Fruit fly (Drosophila melanogaster) whole organism, embryonic: ENCODE data around the gene Dmtn.

Experiments
- ATbp ChIP-seq: fragments of 200-800 bp; sonication (Bioruptor generic); optimal IDR thresholded peaks from 2 replicates; lab custom pipeline; 2017; ENCODE audit warnings: missing biosample characterization, mild to moderate bottlenecking, missing genetic modification characterization, missing genetic modification reagents
- Asciz ChIP-seq: fragments of 200-800 bp; sonication (Bioruptor generic); optimal IDR thresholded peaks from 2 replicates; lab custom pipeline; 2017; ENCODE audit warnings: missing biosample characterization, mild to moderate bottlenecking, missing genetic modification characterization, missing genetic modification reagents
- Atf6 ChIP-seq: fragments of 200-800 bp; sonication (Bioruptor generic); IDR thresholded peaks from 2 replicates; pipeline ENCODE4 v1.3.6; 2022; ENCODE audit warnings: missing biosample characterization, missing genetic modification characterization
- CG10147 ChIP-seq: fragments of 200-800 bp; sonication (Bioruptor generic); optimal IDR thresholded peaks from 2 replicates; lab custom pipeline; 2019; ENCODE audit warnings: missing biosample characterization, mild to moderate bottlenecking, missing genetic modification characterization, moderate library complexity
- CG10431 ChIP-seq: fragments of 200-800 bp; sonication (Bioruptor generic); optimal IDR thresholded peaks from 3 replicates; lab custom pipeline; 2018; ENCODE audit warnings: missing biosample characterization, mild to moderate bottlenecking, missing genetic modification characterization
- CG11085 ChIP-seq: fragments of 200-800 bp; sonication (Bioruptor generic); IDR thresholded peaks from 2 replicates; pipeline ENCODE4 v1.3.6; 2022; ENCODE audit warnings: missing biosample characterization, missing genetic modification characterization
- CG12942 ChIP-seq: fragments of 200-800 bp; sonication (Bioruptor generic); optimal IDR thresholded peaks from 3 replicates; lab custom pipeline; 2016; ENCODE audit warnings: missing biosample characterization, missing genetic modification characterization
- CG13894 ChIP-seq: fragments of 200-800 bp; sonication (Bioruptor generic); optimal IDR thresholded peaks from 3 replicates; lab custom pipeline; 2018; ENCODE audit warnings: missing biosample characterization, mild to moderate bottlenecking, missing genetic modification characterization, moderate library complexity
- CG14667 ChIP-seq: fragments of 200-800 bp; sonication (Bioruptor generic); IDR thresholded peaks from 2 replicates; pipeline ENCODE4 v1.3.6; 2022; ENCODE audit warnings: missing biosample characterization, missing genetic modification characterization
- CG14965 ChIP-seq: fragments of 200-800 bp; sonication (Bioruptor generic); optimal IDR thresholded peaks from 2 replicates; lab custom pipeline; 2016; ENCODE audit warnings: missing biosample characterization, missing genetic modification characterization, borderline replicate concordance
- CG1529 ChIP-seq: fragments of 200-800 bp; sonication (Bioruptor generic); optimal IDR thresholded peaks from 3 replicates; lab custom pipeline; 2018; ENCODE audit warnings: missing biosample characterization, missing genetic modification characterization
- CG17385 ChIP-seq: fragments of 200-800 bp; sonication (Bioruptor generic); optimal IDR thresholded peaks from 3 replicates; lab custom pipeline; 2018; ENCODE audit warnings: missing biosample characterization, mild to moderate bottlenecking, missing genetic modification characterization
- CG17612 ChIP-seq: fragments of 200-800 bp; sonication (Bioruptor generic); IDR thresholded peaks from 2 replicates; pipeline ENCODE4 v1.3.6; 2022; ENCODE audit warnings: missing biosample characterization, missing genetic modification characterization
- CG4328 ChIP-seq: fragments of 200-800 bp; sonication (Bioruptor generic); optimal IDR thresholded peaks from 3 replicates; lab custom pipeline; 2017; ENCODE audit warnings: missing biosample characterization, missing genetic modification reagents, missing genetic modification characterization
- CG4730 ChIP-seq: fragments of 200-800 bp; sonication (Bioruptor generic); IDR thresholded peaks from 2 replicates; pipeline ENCODE4 v1.3.6; 2022; ENCODE audit warnings: missing biosample characterization, missing genetic modification characterization
- CG6791 ChIP-seq: fragments of 200-800 bp; sonication (Bioruptor generic); IDR thresholded peaks from 3 replicates; pipeline ENCODE4 v1.3.6; 2022; ENCODE audit warnings: missing biosample characterization, missing genetic modification characterization; ENCODE audit not compliant: partially characterized antibody
- CG6854 ChIP-seq: fragments of 200-800 bp; sonication (Bioruptor generic); optimal IDR thresholded peaks from 3 replicates; lab custom pipeline; 2017; ENCODE audit warnings: missing biosample characterization, mild to moderate bottlenecking, missing genetic modification characterization
- CG9215 ChIP-seq: fragments of 200-800 bp; sonication (Bioruptor generic); IDR thresholded peaks from 2 replicates; pipeline ENCODE4 v1.3.6; 2022; ENCODE audit warnings: missing biosample characterization, missing genetic modification characterization
- CG9609 ChIP-seq: fragments of 200-800 bp; sonication (Bioruptor generic); optimal IDR thresholded peaks from 3 replicates; lab custom pipeline; 2016; ENCODE audit warnings: missing biosample characterization, missing genetic modification characterization
- CG9727 ChIP-seq: fragments of 200-800 bp; sonication (Bioruptor generic); optimal IDR thresholded peaks from 3 replicates; lab custom pipeline; 2017; ENCODE audit warnings: missing biosample characterization, mild to moderate bottlenecking, missing genetic modification characterization
- CG9817 ChIP-seq: fragments of 200-800 bp; sonication (Bioruptor generic); optimal IDR thresholded peaks from 2 replicates; lab custom pipeline; 2018; ENCODE audit warnings: missing biosample characterization, mild to moderate bottlenecking, missing genetic modification characterization, moderate library complexity
- Dad ChIP-seq: fragments of 200-800 bp; sonication (Bioruptor generic); optimal IDR thresholded peaks from 3 replicates; lab custom pipeline; 2016; ENCODE audit warnings: missing biosample characterization, missing genetic modification characterization
- Drgx ChIP-seq: fragments of 200-800 bp; sonication (Bioruptor generic); IDR thresholded peaks from 2 replicates; pipeline ENCODE4 v1.3.6; 2022; ENCODE audit warnings: missing biosample characterization, missing genetic modification characterization
- HLH54F ChIP-seq: fragments of 200-800 bp; sonication (Bioruptor generic); optimal IDR thresholded peaks from 3 replicates; lab custom pipeline; 2016; ENCODE audit warnings: missing biosample characterization, missing genetic modification characterization
- HmgD ChIP-seq: fragments of 200-800 bp; sonication (Bioruptor generic); optimal IDR thresholded peaks from 3 replicates; lab custom pipeline; 2016; ENCODE audit warnings: missing biosample characterization, missing genetic modification characterization
- Jarid2 ChIP-seq: fragments of 200-800 bp; sonication (Bioruptor generic); optimal IDR thresholded peaks from 3 replicates; lab custom pipeline; 2017; ENCODE audit warnings: mild to moderate bottlenecking, missing biosample characterization, missing genetic modification reagents, missing genetic modification characterization
- Lim3 ChIP-seq: fragments of 200-800 bp; sonication (Bioruptor generic); IDR thresholded peaks from 2 replicates; pipeline ENCODE4 v1.3.6; 2022; ENCODE audit warnings: missing biosample characterization, missing genetic modification characterization
- Max ChIP-seq: fragments of 200-800 bp; sonication (Bioruptor generic); optimal IDR thresholded peaks from 2 replicates; lab custom pipeline; 2016; ENCODE audit warnings: missing biosample characterization, mild to moderate bottlenecking, missing genetic modification characterization
- Meics ChIP-seq: fragments of 200-800 bp; sonication (Bioruptor generic); optimal IDR thresholded peaks from 2 replicates; lab custom pipeline; 2017; ENCODE audit warnings: missing biosample characterization, mild to moderate bottlenecking, missing genetic modification characterization
- Mrtf ChIP-seq: fragments of 200-800 bp; sonication (Bioruptor generic); IDR thresholded peaks from 3 replicates; pipeline ENCODE4 v1.3.6; 2022; ENCODE audit warnings: missing biosample characterization, missing genetic modification characterization
- NC2α ChIP-seq: fragments of 200-800 bp; sonication (Bioruptor generic); optimal IDR thresholded peaks from 2 replicates; lab custom pipeline; 2016; ENCODE audit warnings: missing biosample characterization, missing genetic modification characterization
- Opbp ChIP-seq: fragments of 200-800 bp; sonication (Bioruptor generic); IDR thresholded peaks from 3 replicates; pipeline ENCODE4 v1.3.6; 2022; ENCODE audit warnings: missing biosample characterization, missing genetic modification characterization; ENCODE audit not compliant: partially characterized antibody
- PHDP ChIP-seq: fragments of 200-800 bp; sonication (Bioruptor generic); optimal IDR thresholded peaks from 3 replicates; lab custom pipeline; 2018; ENCODE audit warnings: missing biosample characterization, mild to moderate bottlenecking, missing genetic modification characterization, moderate library complexity
- Vsx1 ChIP-seq: fragments of 200-800 bp; sonication (Bioruptor generic); optimal IDR thresholded peaks from 2 replicates; lab custom pipeline; 2017; ENCODE audit warnings: missing biosample characterization, mild to moderate bottlenecking, missing genetic modification characterization, missing genetic modification reagents
- bbx ChIP-seq: fragments of 200-800 bp; sonication (Bioruptor generic); IDR thresholded peaks from 2 replicates; pipeline ENCODE4 v1.3.6; 2022; ENCODE audit warnings: missing biosample characterization, missing genetic modification characterization; ENCODE audit not compliant: partially characterized antibody
- cad ChIP-seq: fragments of >200 bp; optimal IDR thresholded peaks from 2 replicates; lab custom pipeline; 2017; ENCODE audit warnings: missing biosample characterization, missing genetic modification characterization
- dati ChIP-seq: fragments of 200-800 bp; sonication (Bioruptor generic); IDR thresholded peaks from 2 replicates; pipeline ENCODE4 v1.3.6; 2022; ENCODE audit warnings: missing biosample characterization, missing genetic modification characterization
- ewg ChIP-seq: fragments of 200-800 bp; sonication (Bioruptor generic); optimal IDR thresholded peaks from 3 replicates; lab custom pipeline; 2017; ENCODE audit warnings: mild to moderate bottlenecking, missing biosample characterization, missing genetic modification reagents, missing genetic modification characterization
- fu2 ChIP-seq: fragments of 200-800 bp; sonication (Bioruptor generic); optimal IDR thresholded peaks from 2 replicates; lab custom pipeline; 2016; ENCODE audit warnings: missing biosample characterization, missing genetic modification characterization
- gro ChIP-seq: fragments of 200-800 bp; sonication (Bioruptor generic); optimal IDR thresholded peaks from 2 replicates; lab custom pipeline; 2016; ENCODE audit warnings: missing biosample characterization, missing genetic modification characterization
- oc ChIP-seq: fragments of 200-800 bp; sonication (Bioruptor generic); optimal IDR thresholded peaks from 2 replicates; lab custom pipeline; 2018; ENCODE audit warnings: missing biosample characterization, mild to moderate bottlenecking, missing genetic modification characterization, moderate library complexity
- odd ChIP-seq: fragments of 200-800 bp; sonication (Bioruptor generic); optimal IDR thresholded peaks from 2 replicates; lab custom pipeline; 2017; ENCODE audit warnings: missing biosample characterization, mild to moderate bottlenecking, missing genetic modification characterization
- onecut ChIP-seq: fragments of 200-800 bp; sonication (Bioruptor generic); IDR thresholded peaks from 2 replicates; pipeline ENCODE4 v1.3.6; 2022; ENCODE audit warnings: missing biosample characterization, missing genetic modification characterization
- phol ChIP-seq: fragments of 200-800 bp; sonication (Bioruptor generic); optimal IDR thresholded peaks from 3 replicates; lab custom pipeline; 2018; ENCODE audit warnings: missing biosample characterization, mild to moderate bottlenecking, missing genetic modification characterization, moderate library complexity
- sim ChIP-seq: fragments of 200-800 bp; sonication (Bioruptor generic); IDR thresholded peaks from 2 replicates; pipeline ENCODE4 v1.3.6; 2022; ENCODE audit warnings: missing biosample characterization, missing genetic modification characterization
- sisA ChIP-seq: fragments of 200-800 bp; sonication (Bioruptor generic); IDR thresholded peaks from 2 replicates; pipeline ENCODE4 v1.3.6; 2022; ENCODE audit warnings: missing biosample characterization, missing genetic modification characterization
- slp2 ChIP-seq: fragments of 200-800 bp; sonication (Bioruptor generic); optimal IDR thresholded peaks from 2 replicates; lab custom pipeline; 2016; ENCODE audit warnings: missing biosample characterization, missing genetic modification characterization
- sob ChIP-seq: fragments of 200-800 bp; sonication (Bioruptor generic); IDR thresholded peaks from 2 replicates; pipeline ENCODE4 v1.3.6; 2022; ENCODE audit warnings: missing biosample characterization, missing genetic modification characterization
- sr ChIP-seq: fragments of 200-800 bp; sonication (Bioruptor generic); IDR thresholded peaks from 3 replicates; pipeline ENCODE4 v1.3.6; 2022; ENCODE audit warnings: missing biosample characterization, missing genetic modification characterization
- sug ChIP-seq: fragments of 200-800 bp; optimal IDR thresholded peaks from 2 replicates; lab custom pipeline; 2019; ENCODE audit warnings: missing biosample characterization, mild to moderate bottlenecking, missing genetic modification characterization, moderate library complexity
- twi ChIP-seq: fragments of 200-800 bp; optimal IDR thresholded peaks from 2 replicates; lab custom pipeline; 2019; ENCODE audit warnings: missing biosample characterization, mild to moderate bottlenecking, missing genetic modification characterization, moderate library complexity
- unpg ChIP-seq: fragments of 200-800 bp; sonication (Bioruptor generic); optimal IDR thresholded peaks from 3 replicates; lab custom pipeline; 2018; ENCODE audit warnings: missing biosample characterization, mild to moderate bottlenecking, missing genetic modification characterization, moderate library complexity

The Dmtn gene

dm6 chr3R:6406566-6407098 lies 937 bp upstream of the Dmtn start, which contains the start of gene gpp (continued):
- TF ChIP-seq NC2α (GFP tag; lab: Kevin White, UChicago) (no peak), sug (tag; lab: Kevin White, UChicago) (peak; percentile 24), CG14965 (GFP tag; lab: Kevin White, UChicago) (no peak), Mrtf (GFP tag; lab: Robert Waterston, UW) (no peak), ATbp (GFP tag; lab: Kevin White, UChicago) (no peak), CG6854 (GFP tag; lab: Kevin White, UChicago) (no peak), CG10431 (no peak), Jarid2 (GFP tag; lab: Kevin White, UChicago) (peak; percentile 92), dati (no peak), CG17385 (GFP tag; lab: Kevin White, UChicago) (no peak), bbx (GFP tag; lab: Robert Waterston, UW) (no peak), CG9609 (GFP tag; lab: Kevin White, UChicago) (no peak), Dad (GFP tag; lab: Kevin White, UChicago) (no peak), CG9215 (GFP tag; lab: Robert Waterston, UW) (no peak), CG9817 (tag; lab: Kevin White, UChicago) (no peak), gro (GFP tag; lab: Kevin White, UChicago) (peak; percentile 25), Drgx (no peak), HLH54F (no peak), onecut (no peak), slp2 (GFP tag; lab: Kevin White, UChicago) (no peak), Opbp (GFP tag; lab: Robert Waterston, UW) (no peak), oc (tag; lab: Kevin White, UChicago) (no peak), ewg (GFP tag; lab: Kevin White, UChicago) (no peak), HmgD (GFP tag; lab: Kevin White, UChicago) (peak; percentile 18), CG1529 (GFP tag; lab: Kevin White, UChicago) (no peak), CG13894 (tag; lab: Kevin White, UChicago) (no peak), CG9727 (GFP tag; lab: Kevin White, UChicago) (no peak), sr (GFP tag; lab: Robert Waterston, UW) (no peak), unpg (no peak), twi (no peak), Asciz (GFP tag; lab: Kevin White, UChicago) (no peak), PHDP (tag; lab: Kevin White, UChicago) (peak; percentile 25), CG4730 (GFP tag; lab: Robert Waterston, UW) (no peak), sob (GFP tag; lab: Robert Waterston, UW) (no peak), CG17612 (GFP tag; lab: Robert Waterston, UW) (no peak), CG11085 (GFP tag; lab: Robert Waterston, UW) (no peak), CG14667 (GFP tag; lab: Robert Waterston, UW) (no peak), CG10147 (GFP tag; lab: Kevin White, UChicago) (no peak), sisA (GFP tag; lab: Robert Waterston, UW) (no peak), sim (no peak), Max (GFP tag; lab: Kevin White, UChicago) (peak; percentile 62), cad (GFP tag; lab: Kevin White, UChicago) (no peak), phol (tag; lab: Kevin White, UChicago) (peak; percentile 2), Meics (GFP tag; lab: Kevin White, UChicago) (no peak), Atf6 (GFP tag; lab: Robert Waterston, UW) (no peak), CG12942 (GFP tag; lab: Kevin White, UChicago) (no peak), Vsx1 (GFP tag; lab: Kevin White, UChicago) (no peak), odd (peak; percentile 52), Lim3 (GFP tag; lab: Robert Waterston, UW) (no peak), CG6791 (GFP tag; lab: Robert Waterston, UW) (no peak), fu2 (GFP tag; lab: Kevin White, UChicago) (no peak), CG4328 (GFP tag; lab: Kevin White, UChicago) (no peak)
